Worm (Caenorhabditis elegans): ENCODE results near the gene srlf-24.
"Not testable (repeated sequence)": the region's sequence is repeated elsewhere in the genome, so short reads cannot be mapped to it uniquely, and the experiment has no call there.

DNA sequence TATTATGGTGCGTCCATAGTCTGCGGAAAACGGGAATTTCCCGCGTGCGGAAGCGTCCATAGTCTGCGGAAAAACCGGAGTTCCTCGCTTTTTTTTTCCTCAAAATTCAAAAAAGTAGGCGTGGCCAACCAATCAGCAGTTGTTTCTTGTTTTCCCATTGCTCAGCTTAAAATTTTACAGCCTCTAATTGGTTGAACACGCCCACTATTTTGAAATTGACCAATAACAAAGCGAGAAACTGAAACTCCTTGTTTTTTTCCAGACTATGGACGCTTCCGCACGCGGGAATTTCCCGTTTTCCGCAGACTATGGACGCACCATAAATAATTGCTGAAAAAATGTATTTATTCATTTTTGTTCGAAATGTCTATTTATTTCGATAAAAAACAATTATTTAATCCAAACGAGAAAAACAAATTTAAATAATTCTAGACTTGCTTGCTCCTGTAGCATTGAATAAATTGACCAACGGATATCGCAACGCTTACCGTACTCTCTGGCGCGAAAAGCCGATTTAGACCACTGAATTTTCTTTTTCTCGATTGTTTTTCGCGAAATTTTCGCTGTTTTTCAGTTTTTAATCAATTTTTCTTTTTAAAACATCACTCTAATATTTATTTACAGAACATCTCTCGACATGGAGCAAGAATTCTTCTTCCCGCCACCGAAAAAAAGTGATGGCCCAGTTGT is 48.9 kb upstream of the srlf-24 start, which contains the start of gene C08F8.3:
- TF ChIP-seq ama-1 (optimal IDR thresholded peaks at IDR 0.05); egl-27 (tag; optimal IDR thresholded peaks at IDR 0.05); elt-2 (tag; optimal IDR thresholded peaks at IDR 0.05); fos-1 (tag; optimal IDR thresholded peaks at IDR 0.05); nhr-12 (tag; optimal IDR thresholded peaks at IDR 0.05): not testable (repeated sequence)
